Fruit fly (Drosophila melanogaster): ENCODE data around the gene CG5391.

DNA sequence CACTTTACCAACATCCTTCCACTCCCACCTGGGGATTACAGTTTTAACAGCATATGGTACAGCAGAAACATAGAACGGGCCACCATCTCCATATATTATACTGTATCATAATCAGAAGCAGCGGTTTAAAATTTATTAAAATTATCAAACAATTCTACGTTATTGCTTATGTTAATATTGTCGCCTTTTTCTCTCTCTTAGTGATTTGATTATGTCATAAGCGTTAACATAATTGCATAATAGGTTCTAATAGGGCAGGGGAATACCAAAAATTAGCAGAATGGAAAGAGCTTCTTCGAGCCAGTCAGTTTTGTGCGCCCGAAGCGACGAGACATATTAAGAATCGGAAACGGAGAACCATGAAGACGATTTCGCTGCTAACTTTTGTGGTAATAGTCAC lies 2.3 kb downstream of the CG5391 start, which contains the start of gene CG13862:
- TF ChIP-seq CG17829 (tag; optimal IDR thresholded peaks at IDR 0.05) (no peak), jigr1 (GFP tag; IDR thresholded peaks at IDR 0.05) (no peak), ato (GFP tag; IDR thresholded peaks at IDR 0.05; ENCODE audit: partially characterized antibody) (no peak), CG8290 (GFP tag; optimal IDR thresholded peaks at IDR 0.05) (no peak), CG8290 (tag; optimal IDR thresholded peaks at IDR 0.05) (no peak), knrl (GFP tag; IDR thresholded peaks at IDR 0.05; ENCODE audit: partially characterized antibody) (no peak), CG12104 (GFP tag; optimal IDR thresholded peaks at IDR 0.05) (no peak), CG17912 (GFP tag; optimal IDR thresholded peaks at IDR 0.05) (no peak), luna (GFP tag; optimal IDR thresholded peaks at IDR 0.05) (no peak), exex (tag; optimal IDR thresholded peaks at IDR 0.05) (no peak), CG15514 (GFP tag; optimal IDR thresholded peaks at IDR 0.05) (no peak), ken (GFP tag; IDR thresholded peaks at IDR 0.05) (no peak)

Measured in whole organism, embryonic.